Fruit fly (Drosophila melanogaster) whole organism, adult: ENCODE measurements around the gene CG4572.

Source experiments
- CG11617 ChIP-seq: fragments of 200-800 bp; sonication (Bioruptor generic); optimal IDR thresholded peaks from 2 replicates; lab custom pipeline; 2017; ENCODE audit warnings: mild to moderate bottlenecking, missing biosample characterization, missing genetic modification reagents, missing genetic modification characterization
- CG12768 ChIP-seq: fragments of 200-800 bp; sonication (Bioruptor generic); optimal IDR thresholded peaks from 2 replicates; lab custom pipeline; 2017; ENCODE audit warnings: missing biosample characterization, missing genetic modification characterization, mild to moderate bottlenecking, moderate library complexity, missing genetic modification reagents
- CG14711 ChIP-seq: fragments of 200-800 bp; sonication (Bioruptor generic); optimal IDR thresholded peaks from 2 replicates; lab custom pipeline; 2018; ENCODE audit warnings: missing biosample characterization, mild to moderate bottlenecking, missing genetic modification characterization, moderate library complexity
- CG1620 ChIP-seq: fragments of 200-800 bp; sonication (Bioruptor generic); optimal IDR thresholded peaks from 2 replicates; lab custom pipeline; 2016; ENCODE audit warnings: missing biosample characterization, missing genetic modification characterization
- CG33017 ChIP-seq: fragments of 200-800 bp; sonication (Bioruptor generic); optimal IDR thresholded peaks from 2 replicates; lab custom pipeline; 2018; ENCODE audit warnings: missing biosample characterization, mild to moderate bottlenecking, missing genetic modification characterization, moderate library complexity
- CG5204 ChIP-seq: fragments of 200-800 bp; sonication (Bioruptor generic); optimal IDR thresholded peaks from 2 replicates; lab custom pipeline; 2016; ENCODE audit warnings: missing biosample characterization, missing genetic modification characterization
- CG7045 ChIP-seq: fragments of 200-800 bp; sonication (Bioruptor generic); optimal IDR thresholded peaks from 2 replicates; lab custom pipeline; 2017; ENCODE audit warnings: missing biosample characterization, mild to moderate bottlenecking, missing genetic modification characterization
- CG7101 ChIP-seq: fragments of 200-800 bp; sonication (Bioruptor generic); optimal IDR thresholded peaks from 2 replicates; lab custom pipeline; 2018; ENCODE audit warnings: missing biosample characterization, mild to moderate bottlenecking, missing genetic modification characterization, moderate library complexity
- Clk ChIP-seq: fragments of 200-800 bp; sonication (Bioruptor generic); optimal IDR thresholded peaks from 2 replicates; lab custom pipeline; 2017; ENCODE audit warnings: missing biosample characterization, missing genetic modification characterization
- Crg-1 ChIP-seq: fragments of 200-800 bp; sonication (Bioruptor generic); optimal IDR thresholded peaks from 2 replicates; lab custom pipeline; 2016; ENCODE audit warnings: missing biosample characterization, missing genetic modification characterization
- Hr96 ChIP-seq: fragments of 200-800 bp; sonication (Bioruptor generic); optimal IDR thresholded peaks from 2 replicates; lab custom pipeline; 2016; ENCODE audit warnings: missing biosample characterization, missing genetic modification characterization
- Mnt ChIP-seq: fragments of 200-800 bp; sonication (Bioruptor generic); optimal IDR thresholded peaks from 2 replicates; lab custom pipeline; 2016; ENCODE audit warnings: missing biosample characterization, mild to moderate bottlenecking, missing genetic modification characterization
- bab1 ChIP-seq: fragments of 200-800 bp; sonication (Bioruptor generic); optimal IDR thresholded peaks from 3 replicates; lab custom pipeline; 2019; ENCODE audit warnings: missing biosample characterization, mild to moderate bottlenecking, missing genetic modification characterization, moderate library complexity
- cic ChIP-seq: fragments of 200-800 bp; sonication (Bioruptor generic); optimal IDR thresholded peaks from 2 replicates; lab custom pipeline; 2017; ENCODE audit warnings: missing biosample characterization, mild to moderate bottlenecking, missing genetic modification characterization, moderate library complexity
- cnc ChIP-seq, 2 experiments: fragments of >200 bp; optimal IDR thresholded peaks; 2 replicates each; lab custom pipeline; 2017
- kay ChIP-seq: fragments of 200-800 bp; sonication (Bioruptor generic); peaks from one replicate; lab custom pipeline; 2016; ENCODE audit warnings: missing biosample characterization, missing genetic modification characterization, borderline replicate concordance
- ovo ChIP-seq: fragments of 200-800 bp; sonication (Bioruptor generic); optimal IDR thresholded peaks from 2 replicates; lab custom pipeline; 2016; ENCODE audit warnings: missing biosample characterization, missing genetic modification characterization
- pad ChIP-seq: fragments of 200-800 bp; sonication (Bioruptor generic); optimal IDR thresholded peaks from 3 replicates; lab custom pipeline; 2017; ENCODE audit warnings: missing biosample characterization, missing genetic modification characterization, mild to moderate bottlenecking, moderate library complexity, missing genetic modification reagents
- tj ChIP-seq: fragments of 200-800 bp; sonication (Bioruptor generic); optimal IDR thresholded peaks from 3 replicates; lab custom pipeline; 2017; ENCODE audit warnings: missing biosample characterization, mild to moderate bottlenecking, missing genetic modification characterization, moderate library complexity
- toe ChIP-seq: fragments of 200-800 bp; sonication (Bioruptor generic); optimal IDR thresholded peaks from 2 replicates; lab custom pipeline; 2016; ENCODE audit warnings: missing biosample characterization, missing genetic modification characterization

The CG4572 gene

DNA sequence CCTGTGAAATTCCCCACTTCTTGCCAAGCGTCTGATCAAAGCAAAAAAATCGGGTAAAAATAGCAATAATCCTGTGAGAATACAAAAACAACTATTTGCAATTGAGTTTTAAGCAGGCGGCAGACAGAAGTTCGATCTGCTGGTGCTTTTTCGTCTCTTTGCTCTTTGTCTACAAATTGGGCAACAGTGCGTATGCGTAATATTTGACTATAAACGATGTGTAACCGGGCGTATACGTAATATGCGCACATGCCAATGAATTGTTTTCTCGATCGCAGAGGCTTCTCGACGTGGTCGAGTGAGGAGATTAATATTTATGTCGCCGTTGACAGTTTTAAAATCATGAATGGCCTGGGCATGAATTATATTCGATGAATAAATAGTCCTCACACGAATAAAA, 31.1 kb upstream of the CG4572 start:
- no peak for TF ChIP-seq CG11617 (GFP tag; lab: Kevin White, UChicago)
- TF ChIP-seq CG7101 (tag; lab: Kevin White, UChicago): no peak

- TF ChIP-seq CG5204 (GFP tag; lab: Kevin White, UChicago) (no peak), pad (GFP tag; lab: Kevin White, UChicago) (no peak), Hr96 (peak; percentile 35), Mnt (GFP tag; lab: Kevin White, UChicago) (no peak), CG11617 (GFP tag; lab: Kevin White, UChicago) (no peak), CG7045 (GFP tag; lab: Kevin White, UChicago) (peak; percentile 28), ovo (GFP tag; lab: Kevin White, UChicago) (no peak), cnc (optimal IDR thresholded peaks at IDR 0.05; lab: Kevin White, UChicago) (no peak), CG14711 (tag; lab: Kevin White, UChicago) (peak; percentile 15), toe (GFP tag; lab: Kevin White, UChicago) (peak; percentile 35), cic (GFP tag; lab: Kevin White, UChicago) (no peak), Crg-1 (GFP tag; lab: Kevin White, UChicago) (no peak), kay (no peak), bab1 (no peak), CG1620 (no peak), CG12768 (GFP tag; lab: Kevin White, UChicago) (peak; percentile 15), tj (GFP tag; lab: Kevin White, UChicago) (no peak), CG7101 (tag; lab: Kevin White, UChicago) (peak; percentile 14), Clk (GFP tag; lab: Kevin White, UChicago) (no peak), CG33017 (tag; lab: Kevin White, UChicago) (no peak)
These were observed 27.9 kb upstream of the CG4572 start for dm6 chr3R:19892046-19892445.

- TF ChIP-seq CG7101 (tag; lab: Kevin White, UChicago) (no peak), CG12768 (GFP tag; lab: Kevin White, UChicago) (peak; percentile 12)
These were observed 27.2 kb upstream of the CG4572 start for dm6 chr3R:19891363-19891762.

DNA sequence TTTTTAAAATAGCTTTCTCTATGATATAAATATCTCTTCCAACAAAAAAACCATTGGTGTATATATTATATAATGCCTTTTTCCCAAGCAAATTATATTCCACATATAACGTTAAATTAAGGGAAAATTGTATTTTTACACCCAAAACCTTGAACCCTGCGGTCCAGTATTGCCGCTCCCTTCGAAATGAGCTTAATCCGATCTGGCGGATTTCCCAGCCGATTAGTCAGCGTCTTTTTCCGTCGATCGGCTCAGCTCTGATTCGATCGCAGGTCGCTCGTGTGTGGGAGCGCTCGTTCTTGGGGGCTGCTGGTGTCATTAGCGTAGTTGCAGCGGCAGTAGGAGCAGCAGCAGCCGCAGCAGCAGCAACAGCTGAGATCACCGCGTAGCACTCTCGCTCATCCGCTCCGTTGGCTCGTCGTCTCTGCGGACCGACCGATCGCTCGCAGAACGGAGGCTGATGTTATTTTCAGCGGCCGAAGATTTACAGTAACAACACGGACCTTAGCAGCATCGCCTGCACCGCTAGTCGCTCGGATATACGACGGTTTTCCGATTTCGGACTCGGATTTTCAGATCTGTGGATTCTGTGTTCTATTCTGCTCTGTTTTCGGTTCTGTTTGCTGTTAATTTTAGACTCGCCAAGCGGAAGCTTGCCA, 26.3 kb upstream of the CG4572 start, which contains the start of gene CG4733:
Gene CG4733, plus strand, starts transcription at position 350 of the 659 bp plus-strand sequence.
- TF ChIP-seq CG14711 (tag; lab: Kevin White, UChicago) (no peak), Mnt (GFP tag; lab: Kevin White, UChicago) (no peak), cic (GFP tag; lab: Kevin White, UChicago) (no peak), Hr96 (no peak), tj (GFP tag; lab: Kevin White, UChicago) (peak; percentile 7), CG33017 (tag; lab: Kevin White, UChicago) (no peak), CG11617 (GFP tag; lab: Kevin White, UChicago) (no peak), CG1620 (no peak), Clk (GFP tag; lab: Kevin White, UChicago) (no peak), Crg-1 (GFP tag; lab: Kevin White, UChicago) (no peak), CG5204 (GFP tag; lab: Kevin White, UChicago) (peak; percentile 55), kay (no peak), toe (GFP tag; lab: Kevin White, UChicago) (peak; percentile 20), CG7045 (GFP tag; lab: Kevin White, UChicago) (no peak), CG12768 (GFP tag; lab: Kevin White, UChicago) (no peak), bab1 (no peak), CG7101 (tag; lab: Kevin White, UChicago) (peak; percentile 30), pad (GFP tag; lab: Kevin White, UChicago) (peak; percentile 2), cnc (optimal IDR thresholded peaks at IDR 0.05; lab: Kevin White, UChicago) (no peak), ovo (GFP tag; lab: Kevin White, UChicago) (peak; percentile 33)

dm6 chr3R:19889603-19890187, 25.5 kb upstream of the CG4572 start:
- TF ChIP-seq pad (GFP tag; lab: Kevin White, UChicago): no peak
- TF ChIP-seq bab1: no peak
- peak; percentile 12 for TF ChIP-seq CG12768 (GFP tag; lab: Kevin White, UChicago)
- TF ChIP-seq CG7045 (GFP tag; lab: Kevin White, UChicago): no peak
- TF ChIP-seq Clk (GFP tag; lab: Kevin White, UChicago): no peak
- TF ChIP-seq tj (GFP tag; lab: Kevin White, UChicago): no peak
- TF ChIP-seq CG14711 (tag; lab: Kevin White, UChicago): peak; percentile 52
- TF ChIP-seq Mnt (GFP tag; lab: Kevin White, UChicago): no peak
- no peak for TF ChIP-seq kay
- no peak for TF ChIP-seq cnc (optimal IDR thresholded peaks at IDR 0.05; lab: Kevin White, UChicago)
- TF ChIP-seq cic (GFP tag; lab: Kevin White, UChicago): no peak
- TF ChIP-seq Hr96: no peak
- peak; percentile 15 for TF ChIP-seq CG33017 (tag; lab: Kevin White, UChicago)
- TF ChIP-seq toe (GFP tag; lab: Kevin White, UChicago): no peak
- no peak for TF ChIP-seq CG1620
- no peak for TF ChIP-seq CG5204 (GFP tag; lab: Kevin White, UChicago)
- no peak for TF ChIP-seq CG11617 (GFP tag; lab: Kevin White, UChicago)
- no peak for TF ChIP-seq Crg-1 (GFP tag; lab: Kevin White, UChicago)
- no peak for TF ChIP-seq ovo (GFP tag; lab: Kevin White, UChicago)
- TF ChIP-seq CG7101 (tag; lab: Kevin White, UChicago): peak; percentile 8
